Fruit fly (Drosophila melanogaster): ENCODE data around the gene CG13685.

CG13685 gene

dm6 chr3L:7792249-7792648 is 45.1 kb downstream of the CG13685 start (continued):
- TF ChIP-seq ind (GFP tag; optimal IDR thresholded peaks at IDR 0.05) (peak; percentile 26), nmo (GFP tag; optimal IDR thresholded peaks at IDR 0.05) (peak; percentile 7), dan (GFP tag; IDR thresholded peaks at IDR 0.05) (no peak), ranshi (GFP tag; IDR thresholded peaks at IDR 0.05) (0 out of 2 replicates have a peak, but pooled peaks have one; percentile 14), Mad (GFP tag; optimal IDR thresholded peaks at IDR 0.05) (no peak), CG2875 (GFP tag; optimal IDR thresholded peaks at IDR 0.05) (no peak), CG5953 (GFP tag; IDR thresholded peaks at IDR 0.05) (no peak), CG10209 (GFP tag; optimal IDR thresholded peaks at IDR 0.05) (no peak), CG30020 (tag; optimal IDR thresholded peaks at IDR 0.05) (no peak), CG31388 (GFP tag; optimal IDR thresholded peaks at IDR 0.05) (no peak), Med (GFP tag) (peak; percentile 75), CG2202 (tag; optimal IDR thresholded peaks at IDR 0.05) (no peak), mld (GFP tag; IDR thresholded peaks at IDR 0.05; ENCODE audit: partially characterized antibody) (no peak), CG13296 (GFP tag; optimal IDR thresholded peaks at IDR 0.05) (no peak), CG13624 (GFP tag; optimal IDR thresholded peaks at IDR 0.05) (no peak), ssp (GFP tag; IDR thresholded peaks at IDR 0.05) (no peak), p53 (GFP tag; optimal IDR thresholded peaks at IDR 0.05) (no peak), Trl (optimal IDR thresholded peaks at IDR 0.05) (no peak), Trl (GFP tag; optimal IDR thresholded peaks at IDR 0.05) (no peak), slbo (GFP tag; IDR thresholded peaks at IDR 0.05) (no peak), CG7839 (tag; optimal IDR thresholded peaks at IDR 0.05) (peak; percentile 31), H2.0 (GFP tag; IDR thresholded peaks at IDR 0.05) (no peak), Bdp1 (GFP tag; optimal IDR thresholded peaks at IDR 0.05) (no peak), CG4404 (GFP tag; IDR thresholded peaks at IDR 0.05) (no peak), repo (GFP tag; optimal IDR thresholded peaks at IDR 0.05) (no peak), CG8089 (GFP tag; optimal IDR thresholded peaks at IDR 0.05) (no peak), CG7357 (GFP tag; IDR thresholded peaks at IDR 0.05) (no peak), CG11093 (GFP tag; IDR thresholded peaks at IDR 0.05) (no peak), CG17802 (tag; optimal IDR thresholded peaks at IDR 0.05) (no peak), caup (GFP tag; optimal IDR thresholded peaks at IDR 0.05; ENCODE audit: severe bottlenecking) (no peak), zen (tag; optimal IDR thresholded peaks at IDR 0.05) (no peak), Blimp-1 (GFP tag; optimal IDR thresholded peaks at IDR 0.05) (peak; percentile 48), ftz-f1 (GFP tag; optimal IDR thresholded peaks at IDR 0.05) (no peak), z (GFP tag; IDR thresholded peaks at IDR 0.05) (no peak), fd96Cb (tag; optimal IDR thresholded peaks at IDR 0.05) (no peak), CG12155 (GFP tag; optimal IDR thresholded peaks at IDR 0.05) (no peak), CG15073 (GFP tag; optimal IDR thresholded peaks at IDR 0.05) (no peak), insv (GFP tag; optimal IDR thresholded peaks at IDR 0.05) (no peak), CG8388 (GFP tag; optimal IDR thresholded peaks at IDR 0.05) (no peak), sisA (GFP tag; IDR thresholded peaks at IDR 0.05) (0 out of 2 replicates have a peak, but pooled peaks have one; percentile 10), Doc2 (GFP tag; IDR thresholded peaks at IDR 0.05) (no peak), CG13894 (tag; optimal IDR thresholded peaks at IDR 0.05) (no peak), CkIIα-i1 (GFP tag; IDR thresholded peaks at IDR 0.05) (no peak), sd (tag; optimal IDR thresholded peaks at IDR 0.05) (no peak), bab2 (GFP tag; optimal IDR thresholded peaks at IDR 0.05) (no peak), lmd (GFP tag; IDR thresholded peaks at IDR 0.05) (peak; percentile 43), CG3847 (GFP tag; IDR thresholded peaks at IDR 0.05) (no peak), CG3726 (GFP tag; IDR thresholded peaks at IDR 0.05) (0 out of 3 replicates have a peak, but pooled peaks have one; percentile 37), sc (optimal IDR thresholded peaks at IDR 0.05) (no peak), sc (GFP tag; optimal IDR thresholded peaks at IDR 0.05) (no peak), CG6175 (GFP tag; IDR thresholded peaks at IDR 0.05) (no peak), cad (GFP tag; optimal IDR thresholded peaks at IDR 0.05) (no peak), Drgx (GFP tag; IDR thresholded peaks at IDR 0.05) (peak; percentile 42; the same call in 1 of the 2 replicates)
